Worm (Caenorhabditis elegans): ENCODE measurements around the gene tyr-1.

The tyr-1 gene

DNA sequence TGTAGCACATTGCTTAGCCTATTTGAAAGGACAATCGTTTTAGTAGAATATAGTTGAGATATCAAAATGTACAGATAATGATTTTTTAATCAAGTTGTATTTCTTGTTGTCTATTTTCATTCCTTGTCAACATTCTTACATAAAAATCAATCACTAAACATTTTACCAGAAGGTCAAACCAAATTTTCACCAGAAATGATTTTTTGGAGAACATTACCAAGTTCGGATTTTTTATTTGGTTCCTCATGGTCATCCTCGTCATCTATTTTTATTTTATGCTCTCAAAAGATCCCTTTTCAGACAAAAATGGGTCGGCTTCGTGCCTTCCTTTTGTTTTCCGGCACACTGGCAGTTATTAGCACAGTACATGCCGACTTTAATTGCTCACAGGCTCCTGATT is at the start of gene tyr-1:
TSS of gene tyr-1 (plus strand) at position 301 of the 400 bp plus-strand sequence.
- TF ChIP-seq aly-1 (tag; optimal IDR thresholded peaks at IDR 0.05) (no peak), hmg-4 (GFP tag; optimal IDR thresholded peaks at IDR 0.05) (no peak), ets-7 (tag; optimal IDR thresholded peaks at IDR 0.05) (no peak), hnd-1 (tag; optimal IDR thresholded peaks at IDR 0.05) (no peak), F13C5.2 (tag; optimal IDR thresholded peaks at IDR 0.05) (no peak), flt-1 (GFP tag; IDR thresholded peaks at IDR 0.05) (no peak), pes-1 (GFP tag; IDR thresholded peaks at IDR 0.05) (no peak), ceh-36 (tag; optimal IDR thresholded peaks at IDR 0.05) (no peak), ceh-13 (GFP tag; optimal IDR thresholded peaks at IDR 0.05) (no peak), scrt-1 (GFP tag; IDR thresholded peaks at IDR 0.05) (no peak), sea-1 (GFP tag; conservative IDR thresholded peaks at IDR 0.05) (no peak)

DNA sequence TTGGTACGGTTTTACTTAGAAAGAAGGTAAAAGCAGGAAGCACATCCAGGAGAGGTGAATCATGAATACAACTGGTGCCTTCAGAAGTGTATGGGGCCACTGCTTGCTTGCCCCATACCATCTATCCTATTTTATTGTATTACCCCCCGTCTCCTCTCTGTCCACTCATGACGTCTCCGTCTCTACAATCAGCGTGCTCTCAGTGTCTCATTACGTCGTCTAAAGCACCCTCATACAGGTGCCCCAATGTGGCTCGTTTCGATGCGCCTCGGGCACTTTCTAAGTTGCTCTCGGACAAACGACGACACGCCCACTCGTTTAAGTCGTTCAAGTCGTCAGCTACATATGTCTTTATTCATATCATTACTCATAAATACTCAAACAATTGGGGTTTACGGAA is 49.5 kb upstream of the tyr-1 start:
- no peak for TF ChIP-seq tra-4 (tag; optimal IDR thresholded peaks at IDR 0.05)
- TF ChIP-seq hmg-4 (GFP tag; optimal IDR thresholded peaks at IDR 0.05) = no peak
- no peak for TF ChIP-seq flt-1 (GFP tag; IDR thresholded peaks at IDR 0.05)

DNA sequence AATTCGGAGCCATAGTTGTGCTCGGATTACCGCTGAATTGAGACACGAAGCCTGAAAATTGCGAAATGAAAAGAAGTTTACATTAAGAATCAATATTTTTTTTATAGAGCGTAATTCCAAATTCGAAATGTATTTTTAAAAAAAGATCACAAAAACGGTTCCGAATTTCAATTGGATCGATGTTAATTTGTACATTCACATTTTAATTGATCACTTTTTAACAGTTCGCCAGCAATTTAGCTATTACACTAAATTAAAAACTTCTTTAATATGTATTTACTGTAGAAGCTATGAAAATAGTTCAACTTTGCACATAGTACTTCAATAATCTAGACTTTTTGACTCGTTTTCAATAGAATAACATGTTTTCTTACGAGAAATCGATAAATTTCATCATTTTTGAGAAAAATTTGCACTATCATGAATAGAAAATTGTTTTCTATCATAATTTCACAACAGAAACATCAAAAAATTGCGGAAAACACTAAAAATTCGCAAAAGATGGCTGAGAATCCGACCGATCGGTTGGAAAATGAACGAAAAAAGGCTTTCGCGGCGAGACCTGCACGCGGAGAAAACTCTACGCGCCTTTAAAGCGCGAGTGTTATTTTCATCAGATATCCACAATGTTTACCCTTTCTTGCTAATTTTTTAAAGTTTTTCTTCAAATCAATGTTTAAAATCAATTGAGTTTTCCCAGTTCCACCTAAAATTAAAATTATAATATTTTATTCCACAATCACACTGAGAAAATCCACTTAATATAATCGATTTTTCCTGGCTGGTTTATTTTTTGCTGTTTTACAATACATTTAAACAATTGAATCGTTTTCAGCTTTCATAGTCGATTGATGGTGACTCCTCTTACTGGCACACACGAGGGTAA is 44.8 kb upstream of the tyr-1 start, which contains the start of the genes egl-45 and kcmf-1:
TSS of gene egl-45 (minus strand) at position 51 of the 886 bp plus-strand sequence.
TSS of gene kcmf-1 (plus strand) at position 836 of the 886 bp plus-strand sequence.
- no peak for TF ChIP-seq scrt-1 (GFP tag; IDR thresholded peaks at IDR 0.05)
- no peak for TF ChIP-seq F13C5.2 (tag; optimal IDR thresholded peaks at IDR 0.05)
- no peak for TF ChIP-seq ets-7 (tag; optimal IDR thresholded peaks at IDR 0.05)
- TF ChIP-seq hnd-1 (tag; optimal IDR thresholded peaks at IDR 0.05) = no peak
- TF ChIP-seq tra-4 (tag; optimal IDR thresholded peaks at IDR 0.05) = no peak
- TF ChIP-seq hmg-4 (GFP tag; optimal IDR thresholded peaks at IDR 0.05) = no peak
- no peak for TF ChIP-seq flt-1 (GFP tag; IDR thresholded peaks at IDR 0.05)
- TF ChIP-seq hmbx-1 (tag; optimal IDR thresholded peaks at IDR 0.05) = no peak
- no peak for TF ChIP-seq B0310.2 (tag; optimal IDR thresholded peaks at IDR 0.05)
- no peak for TF ChIP-seq ceh-13 (GFP tag; optimal IDR thresholded peaks at IDR 0.05)
- no peak for TF ChIP-seq tbx-11 (GFP tag; IDR thresholded peaks at IDR 0.05)
- TF ChIP-seq sea-1 (GFP tag; conservative IDR thresholded peaks at IDR 0.05) = no peak
- TF ChIP-seq ceh-36 (tag; optimal IDR thresholded peaks at IDR 0.05) = no peak
- no peak for TF ChIP-seq pes-1 (GFP tag; IDR thresholded peaks at IDR 0.05)
- TF ChIP-seq ama-1 (optimal IDR thresholded peaks at IDR 0.05) = no peak
- no peak for TF ChIP-seq tbx-37 (GFP tag; conservative IDR thresholded peaks at IDR 0.05)
- TF ChIP-seq aly-1 (tag; optimal IDR thresholded peaks at IDR 0.05) = no peak

DNA sequence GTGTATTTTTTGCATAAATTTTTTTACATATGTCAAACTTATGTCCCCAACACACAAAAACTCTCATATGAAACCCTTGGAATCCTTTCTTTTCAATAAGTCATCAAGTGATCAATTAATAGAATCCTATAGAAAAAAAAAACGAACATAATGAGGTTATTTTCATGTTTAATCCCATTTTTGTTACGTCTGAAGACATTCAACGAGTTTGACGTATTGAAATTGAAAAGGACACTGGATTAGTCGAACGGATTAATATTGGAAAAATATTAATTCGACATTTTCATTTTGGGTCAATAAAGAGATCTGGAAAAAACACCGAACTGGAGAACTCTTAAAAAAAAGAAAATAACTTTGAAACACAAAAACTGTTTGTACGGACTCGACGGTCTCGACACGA is 41.1 kb upstream of the tyr-1 start:
- no peak for TF ChIP-seq hmbx-1 (tag; optimal IDR thresholded peaks at IDR 0.05)
- no peak for TF ChIP-seq tbx-37 (GFP tag; conservative IDR thresholded peaks at IDR 0.05)
- TF ChIP-seq ets-7 (tag; optimal IDR thresholded peaks at IDR 0.05) = no peak
- no peak for TF ChIP-seq hmg-4 (GFP tag; optimal IDR thresholded peaks at IDR 0.05)
- no peak for TF ChIP-seq tra-4 (tag; optimal IDR thresholded peaks at IDR 0.05)
- no peak for TF ChIP-seq hnd-1 (tag; optimal IDR thresholded peaks at IDR 0.05)
- TF ChIP-seq pes-1 (GFP tag; IDR thresholded peaks at IDR 0.05) = no peak
- no peak for TF ChIP-seq ama-1 (optimal IDR thresholded peaks at IDR 0.05)
- TF ChIP-seq ceh-36 (tag; optimal IDR thresholded peaks at IDR 0.05) = no peak
- TF ChIP-seq scrt-1 (GFP tag; IDR thresholded peaks at IDR 0.05) = no peak
- no peak for TF ChIP-seq flt-1 (GFP tag; IDR thresholded peaks at IDR 0.05)
- no peak for TF ChIP-seq F13C5.2 (tag; optimal IDR thresholded peaks at IDR 0.05)
- no peak for TF ChIP-seq B0310.2 (tag; optimal IDR thresholded peaks at IDR 0.05)
- no peak for TF ChIP-seq tbx-11 (GFP tag; IDR thresholded peaks at IDR 0.05)
- no peak for TF ChIP-seq sea-1 (GFP tag; conservative IDR thresholded peaks at IDR 0.05)
- TF ChIP-seq ceh-13 (GFP tag; optimal IDR thresholded peaks at IDR 0.05) = no peak
- no peak for TF ChIP-seq aly-1 (tag; optimal IDR thresholded peaks at IDR 0.05)

DNA sequence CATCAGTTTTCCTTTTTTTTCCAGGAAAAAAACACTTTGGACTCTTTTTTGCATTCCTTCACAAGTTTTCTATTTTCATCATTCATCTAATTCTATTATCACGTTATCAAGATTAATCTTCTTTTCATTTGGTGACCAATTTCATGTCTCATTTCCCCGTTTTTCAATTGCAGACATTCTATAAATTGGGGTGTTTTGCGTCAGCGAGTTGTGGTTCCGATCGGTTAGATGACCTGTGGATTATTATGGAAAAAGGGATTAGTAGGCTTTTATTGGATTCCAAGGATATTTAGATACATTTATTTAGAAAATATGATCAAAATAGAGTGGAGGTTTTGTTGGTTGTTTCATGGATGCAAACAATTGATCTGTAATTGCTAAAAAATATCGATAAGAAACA is 38.7 kb upstream of the tyr-1 start:
- no peak for TF ChIP-seq F13C5.2 (tag; optimal IDR thresholded peaks at IDR 0.05)
- TF ChIP-seq tbx-11 (GFP tag; IDR thresholded peaks at IDR 0.05) = no peak
- TF ChIP-seq tra-4 (tag; optimal IDR thresholded peaks at IDR 0.05) = no peak
- TF ChIP-seq pes-1 (GFP tag; IDR thresholded peaks at IDR 0.05) = no peak
- TF ChIP-seq ceh-13 (GFP tag; optimal IDR thresholded peaks at IDR 0.05) = no peak
- TF ChIP-seq flt-1 (GFP tag; IDR thresholded peaks at IDR 0.05) = no peak
- TF ChIP-seq hmbx-1 (tag; optimal IDR thresholded peaks at IDR 0.05) = no peak
- no peak for TF ChIP-seq hmg-4 (GFP tag; optimal IDR thresholded peaks at IDR 0.05)

DNA sequence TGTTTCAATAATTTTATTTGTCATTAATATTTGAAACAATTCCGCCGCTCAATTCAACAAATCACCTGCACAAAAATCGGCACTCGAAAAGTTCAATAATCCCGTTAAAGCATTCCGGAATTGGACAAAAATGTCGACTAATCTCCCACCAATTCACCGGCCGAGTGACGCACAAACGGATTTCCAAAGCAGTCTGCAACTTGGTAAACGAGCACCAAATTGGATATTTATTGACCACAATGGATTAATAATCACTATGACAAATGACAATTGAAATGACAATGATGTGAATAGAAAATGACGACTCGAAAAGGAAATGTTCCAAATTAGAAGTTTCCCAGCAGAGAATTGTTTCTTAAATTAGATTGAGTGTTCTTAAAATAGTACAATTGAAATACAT is 37.9 kb upstream of the tyr-1 start:
- TF ChIP-seq B0310.2 (tag; optimal IDR thresholded peaks at IDR 0.05) = no peak
- no peak for TF ChIP-seq flt-1 (GFP tag; IDR thresholded peaks at IDR 0.05)
- no peak for TF ChIP-seq ceh-13 (GFP tag; optimal IDR thresholded peaks at IDR 0.05)
- no peak for TF ChIP-seq tbx-37 (GFP tag; conservative IDR thresholded peaks at IDR 0.05)
- TF ChIP-seq tbx-11 (GFP tag; IDR thresholded peaks at IDR 0.05) = no peak
- TF ChIP-seq ceh-36 (tag; optimal IDR thresholded peaks at IDR 0.05) = no peak
- no peak for TF ChIP-seq sea-1 (GFP tag; conservative IDR thresholded peaks at IDR 0.05)
- no peak for TF ChIP-seq pes-1 (GFP tag; IDR thresholded peaks at IDR 0.05)
- TF ChIP-seq scrt-1 (GFP tag; IDR thresholded peaks at IDR 0.05) = no peak
- TF ChIP-seq tra-4 (tag; optimal IDR thresholded peaks at IDR 0.05) = no peak
- TF ChIP-seq hmg-4 (GFP tag; optimal IDR thresholded peaks at IDR 0.05) = no peak
- no peak for TF ChIP-seq hnd-1 (tag; optimal IDR thresholded peaks at IDR 0.05)
- no peak for TF ChIP-seq aly-1 (tag; optimal IDR thresholded peaks at IDR 0.05)
- TF ChIP-seq ama-1 (optimal IDR thresholded peaks at IDR 0.05) = no peak

DNA sequence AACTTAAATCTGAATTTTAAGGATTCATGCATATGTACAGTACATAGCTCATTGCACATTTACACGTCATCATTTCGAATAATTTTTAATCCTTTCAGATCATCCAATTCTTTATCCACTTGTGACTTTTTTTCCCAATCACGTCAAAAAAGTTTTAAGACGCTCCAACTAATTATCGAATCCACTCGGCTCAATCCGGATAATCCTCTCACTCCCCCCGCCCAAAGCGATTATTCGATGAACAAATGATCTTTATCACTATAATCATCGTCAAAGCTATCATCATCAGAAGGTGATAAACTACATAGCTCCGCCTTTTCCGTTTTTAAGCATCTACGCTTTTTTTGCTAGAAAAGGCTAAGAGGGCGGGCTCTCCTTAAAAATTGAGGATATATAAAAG is 36.0 kb upstream of the tyr-1 start:
- no peak for TF ChIP-seq sea-1 (GFP tag; conservative IDR thresholded peaks at IDR 0.05)
- TF ChIP-seq tbx-11 (GFP tag; IDR thresholded peaks at IDR 0.05) = no peak
- no peak for TF ChIP-seq scrt-1 (GFP tag; IDR thresholded peaks at IDR 0.05)
- TF ChIP-seq B0310.2 (tag; optimal IDR thresholded peaks at IDR 0.05) = no peak
